Worm (Caenorhabditis elegans) whole organism, dauer: ENCODE data around the gene srw-135.
"Not testable (repeated sequence)": the region's sequence is repeated elsewhere in the genome, so short reads cannot be mapped to it uniquely, and the experiment has no call there.

ENCODE experiments used
- unc-62 ChIP-seq: sonication (generic microtip); optimal IDR thresholded peaks from 2 replicates; lab custom pipeline; 2017; ENCODE audit warnings: missing biosample characterization, missing genetic modification reagents, missing genetic modification characterization

The srw-135 gene

ce11 chrV:2999736-3000135 is 11.6 kb downstream of the srw-135 start, which contains the start of gene srw-119:
Gene srw-119 (minus strand): TSS chrV:2999836.
- no peak for TF ChIP-seq unc-62 (GFP tag; lab: Kevin White, UChicago)

- TF ChIP-seq unc-62 (GFP tag; lab: Kevin White, UChicago) = no peak
Measured at ce11 chrV:2996105-2996504, 15.2 kb downstream of the srw-135 start, which contains the start of gene srw-120. Gene srw-120 (minus strand): TSS chrV:2996205.

- TF ChIP-seq unc-62 (GFP tag; lab: Kevin White, UChicago) = no peak
Measured at ce11 chrV:2993816-2994215, 17.5 kb downstream of the srw-135 start, which contains the start of gene srw-115. Gene srw-115 (minus strand): TSS chrV:2993916.

- TF ChIP-seq unc-62 (GFP tag; lab: Kevin White, UChicago) = no peak
Measured at ce11 chrV:2992060-2992459, 19.2 kb downstream of the srw-135 start.

ce11 chrV:2991485-2991884 is 19.8 kb downstream of the srw-135 start, which contains the start of gene srw-121:
Gene srw-121 (minus strand): TSS chrV:2991585.
- TF ChIP-seq unc-62 (GFP tag; lab: Kevin White, UChicago) = no peak

- TF ChIP-seq unc-62 (GFP tag; lab: Kevin White, UChicago) = no peak
Measured at ce11 chrV:2987407-2987806, 23.9 kb downstream of the srw-135 start, which contains the start of gene srh-85. Gene srh-85 (minus strand): TSS chrV:2987507.

- TF ChIP-seq unc-62 (GFP tag; lab: Kevin White, UChicago) = no peak
Measured at ce11 chrV:2985309-2985708, 26.0 kb downstream of the srw-135 start, which contains the start of gene srw-139. Gene srw-139 (minus strand): TSS chrV:2985409.

- no peak for TF ChIP-seq unc-62 (GFP tag; lab: Kevin White, UChicago)
Measured at ce11 chrV:2983351-2983750, 27.9 kb downstream of the srw-135 start, which contains the start of gene srw-117. Gene srw-117 (minus strand): TSS chrV:2983451.

ce11 chrV:2979978-2980377 is 31.3 kb downstream of the srw-135 start, which contains the start of gene srw-118:
Gene srw-118 (minus strand): TSS chrV:2980078.
- no peak for TF ChIP-seq unc-62 (GFP tag; lab: Kevin White, UChicago)

ce11 chrV:2976287-2976686 is 35.0 kb downstream of the srw-135 start, which contains the start of gene srw-124:
Gene srw-124 (plus strand): TSS chrV:2976587.
- no peak for TF ChIP-seq unc-62 (GFP tag; lab: Kevin White, UChicago)

- TF ChIP-seq unc-62 (GFP tag; lab: Kevin White, UChicago) = not testable (repeated sequence)
Measured at ce11 chrV:2975285-2975684, 36.0 kb downstream of the srw-135 start, which contains the start of gene srw-123. Gene srw-123 (minus strand): TSS chrV:2975385.

- TF ChIP-seq unc-62 (GFP tag; lab: Kevin White, UChicago) = no peak
Measured at ce11 chrV:2971307-2971999, 39.8 kb downstream of the srw-135 start, which contains the start of gene srw-129. Gene srw-129 (plus strand): TSS chrV:2971949.

- no peak for TF ChIP-seq unc-62 (GFP tag; lab: Kevin White, UChicago)
Measured at ce11 chrV:2964786-2965185, 46.5 kb downstream of the srw-135 start, which contains the start of gene srh-88. Gene srh-88 (minus strand): TSS chrV:2964886.

- no peak for TF ChIP-seq unc-62 (GFP tag; lab: Kevin White, UChicago)
Measured at ce11 chrV:2962960-2963359, 48.3 kb downstream of the srw-135 start, which contains the start of gene srw-138. Gene srw-138 (minus strand): TSS chrV:2963060.
